Worm (Caenorhabditis elegans) whole organism, L4 larva: ENCODE results near the gene Y54F10BM.22.
"Not testable (repeated sequence)": the region's sequence is repeated elsewhere in the genome, so short reads cannot be mapped to it uniquely, and the experiment has no call there.

Experiments
- D1046.2 ChIP-seq: fragments of 200-800 bp; sonication (Bioruptor generic); IDR thresholded peaks from 2 replicates; pipeline ENCODE4 v1.3.6; 2022; ENCODE audit warnings: missing genetic modification characterization, missing compliant biosample characterization
- F44E2.7 ChIP-seq: fragments of 200-800 bp; sonication (Bioruptor generic); IDR thresholded peaks from 2 replicates; pipeline ENCODE4 v2.1.2; 2022; ENCODE audit warnings: missing genetic modification characterization, missing compliant biosample characterization
- F49E8.2 ChIP-seq: sonication (generic microtip); optimal IDR thresholded peaks from 2 replicates; lab custom pipeline; 2016; ENCODE audit warnings: missing compliant biosample characterization, mild to moderate bottlenecking, missing genetic modification characterization, borderline replicate concordance
- R02D3.7 ChIP-seq: fragments of 150-350 bp; sonication (generic microtip); optimal IDR thresholded peaks from 3 replicates; lab custom pipeline; 2014; ENCODE audit warnings: missing biosample characterization, missing genetic modification characterization
- aha-1 ChIP-seq: fragments of 150-350 bp; peaks from one replicate; lab custom pipeline; 2014; ENCODE audit warnings: missing biosample characterization, missing genetic modification characterization
- attf-4 ChIP-seq: sonication (generic microtip); optimal IDR thresholded peaks from 3 replicates; lab custom pipeline; 2017; ENCODE audit warnings: missing biosample characterization, missing genetic modification characterization
- ceh-20 ChIP-seq: fragments of 200-800 bp; sonication (Bioruptor generic); IDR thresholded peaks from 2 replicates; pipeline ENCODE4 v1.3.6; 2022; ENCODE audit warnings: missing genetic modification reagents, missing genetic modification characterization, missing compliant biosample characterization
- ceh-32 ChIP-seq: sonication (generic microtip); optimal IDR thresholded peaks from 2 replicates; lab custom pipeline; 2016; ENCODE audit warnings: mild to moderate bottlenecking, missing genetic modification characterization, missing compliant biosample characterization; ENCODE audit not compliant: poor library complexity
- ceh-44 ChIP-seq: fragments of 200-800 bp; sonication (Bioruptor generic); IDR thresholded peaks from 2 replicates; pipeline ENCODE4 v1.3.6; 2022; ENCODE audit warnings: missing genetic modification reagents, missing genetic modification characterization, missing compliant biosample characterization
- ctbp-1 ChIP-seq: fragments of 200-800 bp; sonication (Bioruptor generic); IDR thresholded peaks from 2 replicates; pipeline ENCODE4 v1.3.6; 2022; ENCODE audit warnings: missing genetic modification reagents, missing genetic modification characterization, missing compliant biosample characterization
- daf-19 ChIP-seq: fragments of 200-800 bp; sonication (Bioruptor generic); conservative IDR thresholded peaks from 2 replicates; pipeline ENCODE4 v1.3.6; 2022; ENCODE audit warnings: missing genetic modification characterization, missing compliant biosample characterization
- daf-8 ChIP-seq: fragments of 200-800 bp; sonication (Bioruptor generic); IDR thresholded peaks from 2 replicates; pipeline ENCODE4 v1.3.6; 2022; ENCODE audit warnings: missing genetic modification characterization, missing compliant biosample characterization
- dpl-1 ChIP-seq: fragments of 150-350 bp; optimal IDR thresholded peaks from 2 replicates; lab custom pipeline; 2014; ENCODE audit warnings: missing biosample characterization, missing genetic modification reagents, missing genetic modification characterization
- duxl-1 ChIP-seq: sonication (generic microtip); optimal IDR thresholded peaks from 2 replicates; lab custom pipeline; 2016; ENCODE audit warnings: mild to moderate bottlenecking, missing genetic modification characterization, moderate library complexity, missing compliant biosample characterization; ENCODE audit not compliant: poor library complexity
- egl-27 ChIP-seq: sonication (generic microtip); optimal IDR thresholded peaks from 3 replicates; lab custom pipeline; 2017; ENCODE audit warnings: missing biosample characterization, missing genetic modification reagents, missing genetic modification characterization
- gei-8 ChIP-seq: fragments of 200-800 bp; sonication (Bioruptor generic); optimal IDR thresholded peaks from 2 replicates; lab custom pipeline; 2018; ENCODE audit warnings: mild to moderate bottlenecking, missing genetic modification characterization, missing compliant biosample characterization
- hmg-1.1 ChIP-seq: fragments of 200-800 bp; sonication (Bioruptor generic); IDR thresholded peaks from 2 replicates; pipeline ENCODE4 v1.3.6; 2022; ENCODE audit warnings: missing genetic modification reagents, missing genetic modification characterization, missing compliant biosample characterization
- jun-1 ChIP-seq: fragments of 150-350 bp; optimal IDR thresholded peaks from 2 replicates; lab custom pipeline; 2014; ENCODE audit warnings: missing biosample characterization, missing genetic modification reagents, missing genetic modification characterization
- lim-7 ChIP-seq: fragments of 200-800 bp; sonication (Bioruptor generic); IDR thresholded peaks from 2 replicates; pipeline ENCODE4 v1.3.6; 2022; ENCODE audit warnings: missing genetic modification characterization, missing compliant biosample characterization
- lin-13 ChIP-seq: fragments of 150-350 bp; optimal IDR thresholded peaks from 2 replicates; lab custom pipeline; 2014; ENCODE audit warnings: missing biosample characterization, missing genetic modification reagents, missing genetic modification characterization
- lin-38 ChIP-seq: fragments of 200-800 bp; sonication (Bioruptor generic); IDR thresholded peaks from 2 replicates; pipeline ENCODE4 v1.3.6; 2022; ENCODE audit warnings: missing genetic modification reagents, missing genetic modification characterization, missing compliant biosample characterization
- lir-3 ChIP-seq: sonication (generic microtip); optimal IDR thresholded peaks from 2 replicates; lab custom pipeline; 2016; ENCODE audit warnings: mild to moderate bottlenecking, missing genetic modification characterization, missing compliant biosample characterization
- madf-5 ChIP-seq, 2 experiments: fragments of 200-800 bp; sonication (Bioruptor generic); IDR thresholded peaks; 2 replicates each; pipeline ENCODE4 v1.3.6; 2022; ENCODE audit warnings: missing compliant biosample characterization in 2 of 2, missing genetic modification characterization in 2 of 2
- madf-9 ChIP-seq: fragments of 200-800 bp; sonication (Bioruptor generic); conservative IDR thresholded peaks from 2 replicates; pipeline ENCODE4 v1.3.6; 2022; ENCODE audit warnings: missing genetic modification reagents, missing genetic modification characterization, missing compliant biosample characterization
- nhr-28 ChIP-seq: fragments of 150-350 bp; optimal IDR thresholded peaks from 2 replicates; lab custom pipeline; 2014; ENCODE audit warnings: missing biosample characterization, missing genetic modification characterization
- pha-4 ChIP-seq, 2 experiments: fragments of 150-350 bp in 1 of 2; fragments of 200-800 bp in 1 of 2; sonication (Bioruptor generic) in 1 of 2; IDR thresholded peaks in 1 of 2; optimal IDR thresholded peaks in 1 of 2; 2 replicates each; pipeline versions ENCODE4 v1.3.6 to Lab custom; 2014 to 2022; ENCODE audit warnings: missing genetic modification characterization in 2 of 2, missing genetic modification reagents in 2 of 2, missing biosample characterization in 1 of 2, missing compliant biosample characterization in 1 of 2
- php-3 ChIP-seq: fragments of 200-800 bp; sonication (Bioruptor generic); IDR thresholded peaks from 2 replicates; pipeline ENCODE4 v1.3.6; 2022; ENCODE audit warnings: missing genetic modification reagents, missing genetic modification characterization, missing compliant biosample characterization
- pqm-1 ChIP-seq: sonication (generic microtip); optimal IDR thresholded peaks from 2 replicates; lab custom pipeline; 2017; ENCODE audit warnings: missing biosample characterization, missing genetic modification characterization
- rbr-2 ChIP-seq: sonication (generic microtip); optimal IDR thresholded peaks from 2 replicates; lab custom pipeline; 2016; ENCODE audit warnings: missing genotype, missing genetic modification characterization, missing compliant biosample characterization
- saeg-2 ChIP-seq: fragments of 200-800 bp; sonication (Bioruptor generic); IDR thresholded peaks from 2 replicates; pipeline ENCODE4 v1.3.6; 2022; ENCODE audit warnings: missing genetic modification reagents, missing genetic modification characterization, missing compliant biosample characterization
- tag-97 ChIP-seq: fragments of 200-800 bp; sonication (Bioruptor generic); IDR thresholded peaks from 2 replicates; pipeline ENCODE4 v1.3.6; 2022; ENCODE audit warnings: missing genetic modification characterization, missing compliant biosample characterization
- tra-1 ChIP-seq: fragments of 200-800 bp; sonication (Bioruptor generic); IDR thresholded peaks from 2 replicates; pipeline ENCODE4 v1.3.6; 2022; ENCODE audit warnings: missing genetic modification reagents, missing genetic modification characterization, missing compliant biosample characterization
- unc-130 ChIP-seq: sonication (generic microtip); optimal IDR thresholded peaks from 2 replicates; lab custom pipeline; 2016; ENCODE audit warnings: missing genetic modification reagents, missing genetic modification characterization, missing compliant biosample characterization
- unc-39 ChIP-seq: sonication (generic microtip); optimal IDR thresholded peaks from 2 replicates; lab custom pipeline; 2017; ENCODE audit warnings: missing biosample characterization, missing genetic modification characterization
- zag-1 ChIP-seq: fragments of 150-350 bp; optimal IDR thresholded peaks from 2 replicates; lab custom pipeline; 2014; ENCODE audit warnings: missing biosample characterization, missing genetic modification characterization
- zfp-2 ChIP-seq: sonication (generic microtip); optimal IDR thresholded peaks from 2 replicates; lab custom pipeline; 2016; ENCODE audit warnings: mild to moderate bottlenecking, missing genetic modification characterization, missing compliant biosample characterization
- zip-2 ChIP-seq: fragments of 150-350 bp; optimal IDR thresholded peaks from 2 replicates; lab custom pipeline; 2014; ENCODE audit warnings: missing biosample characterization, missing genetic modification characterization
- ztf-11 ChIP-seq: fragments of 150-350 bp; optimal IDR thresholded peaks from 2 replicates; lab custom pipeline; 2014; ENCODE audit warnings: missing biosample characterization, missing genetic modification characterization

The Y54F10BM.22 gene

ce11 chrIII:2261353-2261752 is 19.3 kb upstream of the Y54F10BM.22 start, which contains the start of gene fbxa-42:
Gene fbxa-42 (minus strand): TSS chrIII:2261453.
- not testable (repeated sequence) for TF ChIP-seq daf-8 (GFP tag; lab: Robert Waterston, UW); saeg-2; ctbp-1 (GFP tag; lab: Robert Waterston, UW)

ce11 chrIII:2262942-2263341 is 17.8 kb upstream of the Y54F10BM.22 start, which contains the start of gene Y54F10BM.6:
Gene Y54F10BM.6 (plus strand): TSS chrIII:2263242.
- no peak for TF ChIP-seq F49E8.2 (tag; lab: Kevin White, UChicago)
- no peak for TF ChIP-seq tag-97 (GFP tag; lab: Robert Waterston, UW)
- TF ChIP-seq unc-39, result no peak
- TF ChIP-seq R02D3.7 (tag; lab: Kevin White, UChicago), result no peak
- TF ChIP-seq ceh-20 (GFP tag; lab: Robert Waterston, UW), result no peak
- no peak for TF ChIP-seq madf-5 (GFP tag; IDR thresholded peaks at IDR 0.05; lab: Robert Waterston, UW)
- no peak for TF ChIP-seq zfp-2
- no peak for TF ChIP-seq rbr-2 (tag; lab: Kevin White, UChicago)
- no peak for TF ChIP-seq gei-8 (GFP tag; lab: Kevin White, UChicago)
- TF ChIP-seq ceh-44, result no peak
- no peak for TF ChIP-seq ceh-32 (tag; lab: Kevin White, UChicago)
- no peak for TF ChIP-seq lim-7 (GFP tag; lab: Robert Waterston, UW)

ce11 chrIII:2265986-2266701 is 14.6 kb upstream of the Y54F10BM.22 start, which contains the start of gene fbxa-9:
Gene fbxa-9 (plus strand): TSS chrIII:2266651.
- TF ChIP-seq pqm-1 (tag; lab: Kevin White, UChicago) (peak; percentile 55), pha-4 (GFP tag; IDR thresholded peaks at IDR 0.05; lab: Robert Waterston, UW) (no peak), pha-4 (tag; optimal IDR thresholded peaks at IDR 0.05; lab: Kevin White, UChicago) (no peak), nhr-28 (tag; lab: Kevin White, UChicago) (peak; percentile 42)
- TF ChIP-seq, all 104 proteins: peak for 2

- TF ChIP-seq lin-38 (GFP tag; lab: Robert Waterston, UW), result peak; percentile 67
These were observed 9.6 kb upstream of the Y54F10BM.22 start for ce11 chrIII:2271016-2271590.

- TF ChIP-seq pqm-1 (tag; lab: Kevin White, UChicago) (peak; percentile 5), dpl-1 (no peak), lir-3 (tag; lab: Kevin White, UChicago) (no peak), tra-1 (GFP tag; lab: Robert Waterston, UW) (no peak), lin-38 (GFP tag; lab: Robert Waterston, UW) (no peak), F44E2.7 (GFP tag; lab: Robert Waterston, UW) (no peak), ceh-32 (tag; lab: Kevin White, UChicago) (no peak)
These were observed 8.6 kb upstream of the Y54F10BM.22 start, which contains the start of gene fbxa-48 for ce11 chrIII:2272075-2272474. Gene fbxa-48 (minus strand): TSS chrIII:2272175.

- no peak for TF ChIP-seq daf-8 (GFP tag; lab: Robert Waterston, UW)
- TF ChIP-seq, all 104 proteins: peak for 0
These were observed 8.0 kb upstream of the Y54F10BM.22 start, which contains the start of gene fbxa-39 for ce11 chrIII:2272732-2273131. Gene fbxa-39 (plus strand): TSS chrIII:2273032.

- TF ChIP-seq duxl-1 (tag; lab: Kevin White, UChicago), result no peak
- no peak for TF ChIP-seq attf-4 (tag; lab: Kevin White, UChicago)
- TF ChIP-seq hmg-1.1 (GFP tag; lab: Robert Waterston, UW), result no peak
- TF ChIP-seq madf-9 (GFP tag; lab: Robert Waterston, UW), result no peak
- TF ChIP-seq zip-2 (tag; lab: Kevin White, UChicago), result no peak
- no peak for TF ChIP-seq php-3
- TF ChIP-seq unc-130 (GFP tag; lab: Kevin White, UChicago), result no peak
- no peak for TF ChIP-seq jun-1 (tag; lab: Kevin White, UChicago)
- no peak for TF ChIP-seq aha-1 (tag; lab: Kevin White, UChicago)
- no peak for TF ChIP-seq D1046.2 (GFP tag; lab: Robert Waterston, UW)
- TF ChIP-seq egl-27, result no peak
- TF ChIP-seq ztf-11, result no peak
- no peak for TF ChIP-seq zag-1
- no peak for TF ChIP-seq daf-19 (GFP tag; lab: Robert Waterston, UW)
- no peak for TF ChIP-seq dpl-1
- no peak for TF ChIP-seq lin-13 (GFP tag; lab: Kevin White, UChicago)
These were observed 3.9 kb upstream of the Y54F10BM.22 start, which contains the start of gene Y54F10BM.21 for ce11 chrIII:2276842-2277241. Gene Y54F10BM.21 (plus strand): TSS chrIII:2277142.
